Worm (Caenorhabditis elegans) whole organism, L2 larva: Measurements from ENCODE around the gene pqn-70.
A peak's percentile ranks its signal among the peaks of the same experiment; 100 is the strongest.

Source experiments
- C34F6.9 ChIP-seq: fragments of 150-350 bp; optimal IDR thresholded peaks from 2 replicates; lab custom pipeline; 2014; ENCODE audit warnings: missing biosample characterization, missing genetic modification characterization
- F13H6.1 ChIP-seq: sonication (generic microtip); optimal IDR thresholded peaks from 2 replicates; lab custom pipeline; 2016; ENCODE audit warnings: missing genetic modification characterization, missing compliant biosample characterization
- Y55F3AM.14 ChIP-seq: fragments of 200-800 bp; sonication (Bioruptor generic); optimal IDR thresholded peaks from 2 replicates; lab custom pipeline; 2018; ENCODE audit warnings: mild to moderate bottlenecking, missing genetic modification characterization, missing compliant biosample characterization
- ZK546.5 ChIP-seq: sonication (generic microtip); optimal IDR thresholded peaks from 2 replicates; lab custom pipeline; 2017; ENCODE audit warnings: missing biosample characterization, missing genetic modification characterization
- alr-1 ChIP-seq: fragments of 150-350 bp; optimal IDR thresholded peaks from 2 replicates; lab custom pipeline; 2014; ENCODE audit warnings: missing biosample characterization, missing genetic modification characterization
- aly-2 ChIP-seq: fragments of 150-350 bp; optimal IDR thresholded peaks from 2 replicates; lab custom pipeline; 2014; ENCODE audit warnings: missing biosample characterization, missing genetic modification characterization
- ama-1 ChIP-seq: fragments of 150-350 bp; optimal IDR thresholded peaks from 2 replicates; lab custom pipeline; 2018; ENCODE audit warnings: inconsistent platforms
- blmp-1 ChIP-seq: sonication (generic microtip); optimal IDR thresholded peaks from 2 replicates; lab custom pipeline; 2017; ENCODE audit warnings: missing genetic modification characterization, mild to moderate bottlenecking, missing compliant biosample characterization, antibody characterized with exemption, moderate library complexity; ENCODE audit not compliant: insufficient read depth
- ceh-16 ChIP-seq: fragments of 150-350 bp; optimal IDR thresholded peaks from 2 replicates; lab custom pipeline; 2014; ENCODE audit warnings: missing biosample characterization, missing genetic modification characterization
- ceh-82 ChIP-seq: fragments of 150-350 bp; optimal IDR thresholded peaks from 2 replicates; lab custom pipeline; 2014; ENCODE audit warnings: missing biosample characterization, missing genetic modification characterization
- crh-2 ChIP-seq: sonication (generic microtip); optimal IDR thresholded peaks from 2 replicates; lab custom pipeline; 2017; ENCODE audit warnings: missing biosample characterization, missing genetic modification characterization
- dmd-4 ChIP-seq: sonication (generic microtip); optimal IDR thresholded peaks from 2 replicates; lab custom pipeline; 2017; ENCODE audit warnings: missing biosample characterization, missing genetic modification characterization
- egl-27 ChIP-seq: sonication (generic microtip); optimal IDR thresholded peaks from 3 replicates; lab custom pipeline; 2017; ENCODE audit warnings: missing biosample characterization, missing genetic modification reagents, missing genetic modification characterization
- fos-1 ChIP-seq: fragments of 150-350 bp; optimal IDR thresholded peaks from 2 replicates; lab custom pipeline; 2014; ENCODE audit warnings: missing biosample characterization, missing genetic modification characterization
- gmeb-1 ChIP-seq: fragments of 150-350 bp; optimal IDR thresholded peaks from 2 replicates; lab custom pipeline; 2014; ENCODE audit warnings: missing biosample characterization, missing genetic modification characterization
- lin-11 ChIP-seq: fragments of 150-350 bp; sonication (generic microtip); optimal IDR thresholded peaks from 2 replicates; lab custom pipeline; 2014; ENCODE audit warnings: missing biosample characterization, missing genetic modification characterization, inconsistent platforms, mixed read lengths
- lin-39 ChIP-seq: fragments of 150-350 bp; optimal IDR thresholded peaks from 2 replicates; lab custom pipeline; 2014; ENCODE audit warnings: missing biosample characterization, missing genetic modification reagents, missing genetic modification characterization
- lsy-2 ChIP-seq, 2 experiments: fragments of 150-350 bp in 1 of 2; sonication (generic microtip) in 1 of 2; optimal IDR thresholded peaks; 2 replicates each; lab custom pipeline; 2014 to 2017; ENCODE audit warnings: missing biosample characterization in 2 of 2, missing genetic modification characterization in 2 of 2
- mab-5 ChIP-seq: fragments of 150-350 bp; optimal IDR thresholded peaks from 2 replicates; lab custom pipeline; 2014; ENCODE audit warnings: missing biosample characterization, missing genetic modification characterization
- mbf-1 ChIP-seq: sonication (generic microtip); optimal IDR thresholded peaks from 2 replicates; lab custom pipeline; 2017; ENCODE audit warnings: missing biosample characterization, missing genetic modification characterization
- mdl-1 ChIP-seq, 2 experiments: fragments of 150-350 bp in 1 of 2; sonication (generic microtip) in 1 of 2; optimal IDR thresholded peaks; 2 replicates each; lab custom pipeline; 2017; ENCODE audit warnings: missing biosample characterization in 2 of 2, missing genetic modification characterization in 2 of 2
- nhr-10 ChIP-seq: sonication (generic microtip); optimal IDR thresholded peaks from 2 replicates; lab custom pipeline; 2017; ENCODE audit warnings: missing biosample characterization, missing genetic modification characterization
- nhr-11 ChIP-seq: fragments of 150-350 bp; optimal IDR thresholded peaks from 2 replicates; lab custom pipeline; 2014; ENCODE audit warnings: missing biosample characterization, missing genetic modification characterization
- nhr-12 ChIP-seq: fragments of 150-350 bp; optimal IDR thresholded peaks from 2 replicates; lab custom pipeline; 2014; ENCODE audit warnings: missing biosample characterization, missing genetic modification characterization
- nhr-129 ChIP-seq: fragments of 150-350 bp; optimal IDR thresholded peaks from 2 replicates; lab custom pipeline; 2014; ENCODE audit warnings: missing biosample characterization, missing genetic modification characterization
- nhr-23 ChIP-seq: fragments of 150-350 bp; optimal IDR thresholded peaks from 2 replicates; lab custom pipeline; 2014; ENCODE audit warnings: missing biosample characterization, missing genetic modification reagents, missing genetic modification characterization
- nhr-237 ChIP-seq: fragments of 150-350 bp; optimal IDR thresholded peaks from 2 replicates; lab custom pipeline; 2014; ENCODE audit warnings: missing biosample characterization, missing genetic modification characterization
- nhr-25 ChIP-seq: fragments of 150-350 bp; sonication (generic microtip); optimal IDR thresholded peaks from 3 replicates; lab custom pipeline; 2014; ENCODE audit warnings: missing biosample characterization, missing genetic modification characterization
- nhr-6 ChIP-seq: fragments of 150-350 bp; optimal IDR thresholded peaks from 2 replicates; lab custom pipeline; 2014; ENCODE audit warnings: missing biosample characterization, missing genetic modification characterization
- sem-4 ChIP-seq: fragments of 150-350 bp; optimal IDR thresholded peaks from 2 replicates; lab custom pipeline; 2014; ENCODE audit warnings: missing biosample characterization, missing genetic modification reagents, missing genetic modification characterization
- skn-1 ChIP-seq: sonication (generic microtip); optimal IDR thresholded peaks from 2 replicates; lab custom pipeline; 2017; ENCODE audit warnings: missing biosample characterization, missing genetic modification characterization
- sma-9 ChIP-seq, 2 experiments: fragments of 150-350 bp in 1 of 2; sonication (generic microtip) in 1 of 2; optimal IDR thresholded peaks; 2 replicates each; lab custom pipeline; 2014 to 2016; ENCODE audit warnings: missing genetic modification characterization in 2 of 2, mild to moderate bottlenecking in 1 of 2, missing biosample characterization in 1 of 2, missing compliant biosample characterization in 1 of 2, missing genetic modification reagents in 1 of 2, moderate library complexity in 1 of 2
- unc-39 ChIP-seq: fragments of 150-350 bp; optimal IDR thresholded peaks from 2 replicates; lab custom pipeline; 2014; ENCODE audit warnings: missing biosample characterization, missing genetic modification characterization
- unc-55 ChIP-seq: fragments of 150-350 bp; sonication (generic microtip); optimal IDR thresholded peaks from 3 replicates; lab custom pipeline; 2014; ENCODE audit warnings: missing biosample characterization, missing genetic modification reagents, missing genetic modification characterization
- zag-1 ChIP-seq: fragments of 150-350 bp; optimal IDR thresholded peaks from 2 replicates; lab custom pipeline; 2014; ENCODE audit warnings: missing biosample characterization, missing genetic modification characterization
- ztf-11 ChIP-seq: sonication (generic microtip); optimal IDR thresholded peaks from 2 replicates; lab custom pipeline; 2017; ENCODE audit warnings: missing biosample characterization, missing genetic modification characterization

Gene pqn-70

DNA sequence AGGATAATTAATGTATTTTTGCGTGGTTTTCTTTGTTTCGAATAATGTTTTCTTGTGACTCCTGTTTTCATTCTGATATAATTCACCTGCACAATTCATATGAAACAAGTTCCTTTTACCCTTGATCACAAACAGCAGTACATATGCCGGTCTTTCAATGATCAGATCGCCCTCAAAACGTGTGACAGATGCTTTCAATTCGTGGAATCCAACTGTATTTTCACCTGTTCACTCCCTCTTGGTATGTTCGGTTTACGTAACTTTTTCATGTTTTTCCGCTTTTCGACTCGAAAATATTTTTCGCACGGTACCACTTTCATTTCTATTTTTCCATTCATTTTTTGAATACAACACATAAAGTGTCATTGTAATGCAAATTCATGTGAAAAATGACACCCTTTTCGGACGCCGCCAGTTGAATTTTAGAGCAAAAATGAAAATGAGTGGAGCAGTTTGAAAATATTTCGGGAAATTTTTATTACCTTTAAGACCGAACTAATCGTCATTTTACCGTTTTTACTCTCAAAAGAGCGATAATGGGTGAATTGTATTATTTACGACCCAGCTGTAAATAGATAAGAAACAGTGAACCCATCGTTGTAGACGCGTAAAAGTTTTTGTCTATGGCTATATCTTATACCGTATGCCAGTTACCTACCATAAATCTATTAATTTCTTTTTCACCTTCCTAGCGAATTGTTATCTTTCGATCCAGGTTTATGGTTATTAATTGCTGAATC, 26.5 kb downstream of the pqn-70 start, which contains the start of gene K10D6.4:
Gene K10D6.4 (plus strand): TSS at position 100 of the 740 bp plus-strand sequence.
- peak; percentile 47 for TF ChIP-seq fos-1
- peak; percentile 5 for TF ChIP-seq lin-11 (tag; lab: Kevin White, UChicago)
- TF ChIP-seq nhr-11 (tag; lab: Kevin White, UChicago) = no peak

DNA sequence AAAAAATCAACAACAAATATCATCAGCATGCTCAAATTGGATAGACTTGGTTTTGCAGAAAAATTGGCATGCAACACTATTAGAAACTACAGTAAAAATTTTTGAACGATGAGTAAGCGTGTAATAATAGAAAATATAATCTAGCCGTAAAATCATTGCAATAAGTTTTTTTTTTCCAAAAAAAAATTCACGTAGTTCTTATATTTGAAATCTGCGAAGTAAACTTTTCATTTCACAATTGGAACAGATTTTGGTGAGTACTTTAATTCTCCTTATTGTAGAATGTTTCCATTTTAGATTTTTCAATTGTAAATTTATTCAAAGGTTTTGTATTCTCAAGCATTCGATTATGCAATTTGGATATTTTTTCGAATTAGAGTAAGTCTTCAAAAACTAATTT, 28.2 kb downstream of the pqn-70 start, which contains the start of gene K10D6.3:
Gene K10D6.3 (plus strand): TSS at position 301 of the 400 bp plus-strand sequence.
- TF ChIP-seq ceh-82 (tag; lab: Kevin White, UChicago) (no peak), C34F6.9 (tag; lab: Kevin White, UChicago) (no peak), nhr-25 (tag; lab: Kevin White, UChicago) (no peak), mbf-1 (tag; lab: Kevin White, UChicago) (no peak), nhr-23 (tag; lab: Kevin White, UChicago) (no peak)

DNA sequence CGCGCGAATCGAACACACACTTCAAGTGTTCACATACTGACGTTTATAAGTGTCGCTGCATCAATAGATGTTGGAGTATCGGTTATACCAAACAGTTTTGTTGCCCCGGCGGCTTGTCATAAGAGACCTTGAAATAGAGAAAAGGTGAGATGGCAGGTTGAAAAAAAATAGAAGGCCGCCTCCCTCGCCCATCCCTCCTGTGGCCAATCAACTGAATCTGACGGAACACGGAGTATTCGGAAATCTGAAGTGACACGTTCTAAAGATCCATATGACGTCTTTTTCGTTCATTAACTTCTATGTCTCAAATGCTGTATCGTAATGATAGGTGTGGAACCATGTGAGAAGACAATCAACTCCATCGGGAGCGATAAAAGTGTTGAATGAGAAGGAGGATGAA, 29.0 kb downstream of the pqn-70 start:
- TF ChIP-seq lsy-2 (tag; optimal IDR thresholded peaks at IDR 0.05; lab: Kevin White, UChicago) (no peak), crh-2 (tag; lab: Kevin White, UChicago) (no peak), aly-2 (no peak), skn-1 (tag; lab: Kevin White, UChicago) (no peak), mdl-1 (tag; optimal IDR thresholded peaks at IDR 0.05; lab: Kevin White, UChicago) (no peak), mab-5 (tag; lab: Kevin White, UChicago) (no peak), ceh-16 (tag; lab: Kevin White, UChicago) (no peak), nhr-129 (tag; lab: Kevin White, UChicago) (no peak), nhr-11 (tag; lab: Kevin White, UChicago) (no peak), egl-27 (tag; lab: Kevin White, UChicago) (no peak), unc-55 (no peak), alr-1 (no peak), F13H6.1 (no peak), ZK546.5 (tag; lab: Kevin White, UChicago) (no peak), nhr-6 (tag; lab: Kevin White, UChicago) (no peak), ztf-11 (tag; lab: Kevin White, UChicago) (no peak)

ce11 chrV:11198094-11198493, 30.4 kb downstream of the pqn-70 start:
- TF ChIP-seq nhr-23 (tag; lab: Kevin White, UChicago) (no peak), ceh-82 (tag; lab: Kevin White, UChicago) (no peak), blmp-1 (tag; lab: Kevin White, UChicago) (peak; percentile 67), Y55F3AM.14 (GFP tag; lab: Kevin White, UChicago) (no peak), nhr-12 (tag; lab: Kevin White, UChicago) (no peak), nhr-25 (tag; lab: Kevin White, UChicago) (no peak), ama-1 (lab: Kevin White, UChicago) (no peak), nhr-129 (tag; lab: Kevin White, UChicago) (no peak), ceh-16 (tag; lab: Kevin White, UChicago) (peak; percentile 53), mdl-1 (tag; optimal IDR thresholded peaks at IDR 0.05; lab: Kevin White, UChicago) (no peak), nhr-237 (tag; lab: Kevin White, UChicago) (no peak)

- peak; percentile 8 for TF ChIP-seq blmp-1 (tag; lab: Kevin White, UChicago)
- TF ChIP-seq ceh-82 (tag; lab: Kevin White, UChicago) = no peak
- no peak for TF ChIP-seq unc-39 (tag; lab: Kevin White, UChicago)
- no peak for TF ChIP-seq C34F6.9 (tag; lab: Kevin White, UChicago)
- no peak for TF ChIP-seq lin-39 (tag; lab: Kevin White, UChicago)
- peak; percentile 30 for TF ChIP-seq F13H6.1
- no peak for TF ChIP-seq nhr-10 (tag; lab: Kevin White, UChicago)
- TF ChIP-seq nhr-6 (tag; lab: Kevin White, UChicago) = peak; percentile 31
- no peak for TF ChIP-seq Y55F3AM.14 (GFP tag; lab: Kevin White, UChicago)
- TF ChIP-seq nhr-25 (tag; lab: Kevin White, UChicago) = peak; percentile 72
- TF ChIP-seq lin-11 (tag; lab: Kevin White, UChicago) = no peak
- TF ChIP-seq nhr-237 (tag; lab: Kevin White, UChicago) = no peak
- no peak for TF ChIP-seq unc-55
- TF ChIP-seq sem-4 = peak; percentile 41
- peak; percentile 49 for TF ChIP-seq sma-9 (GFP tag; optimal IDR thresholded peaks at IDR 0.05; lab: Kevin White, UChicago)
- no peak for TF ChIP-seq sma-9 (tag; optimal IDR thresholded peaks at IDR 0.05; lab: Kevin White, UChicago)
- TF ChIP-seq crh-2 (tag; lab: Kevin White, UChicago) = peak; percentile 45
- no peak for TF ChIP-seq lsy-2 (tag; optimal IDR thresholded peaks at IDR 0.05; lab: Kevin White, UChicago)
- no peak for TF ChIP-seq nhr-12 (tag; lab: Kevin White, UChicago)
- TF ChIP-seq gmeb-1 = no peak
- no peak for TF ChIP-seq nhr-23 (tag; lab: Kevin White, UChicago)
- TF ChIP-seq aly-2 = no peak
- TF ChIP-seq nhr-11 (tag; lab: Kevin White, UChicago) = no peak
- peak; percentile 46 for TF ChIP-seq ceh-16 (tag; lab: Kevin White, UChicago)
- no peak for TF ChIP-seq skn-1 (tag; lab: Kevin White, UChicago)
- no peak for TF ChIP-seq zag-1 (tag; lab: Kevin White, UChicago)
- TF ChIP-seq nhr-129 (tag; lab: Kevin White, UChicago) = peak; percentile 31
- no peak for TF ChIP-seq mab-5 (tag; lab: Kevin White, UChicago)
- TF ChIP-seq fos-1 = peak; percentile 5
- no peak for TF ChIP-seq dmd-4 (tag; lab: Kevin White, UChicago)
Measured at ce11 chrV:11196631-11197258, 31.8 kb downstream of the pqn-70 start.
